Fruit fly (Drosophila melanogaster) whole organism, wandering third instar larva: ENCODE data around the gene BBS8.
A peak's percentile ranks its signal among the peaks of the same experiment; 100 is the strongest.

Experiments
- Abd-B ChIP-seq: fragments of >200 bp; optimal IDR thresholded peaks from 2 replicates; lab custom pipeline; 2017; ENCODE audit warnings: missing biosample characterization, missing genetic modification characterization
- CG32264 ChIP-seq: fragments of 200-800 bp; sonication (Bioruptor generic); optimal IDR thresholded peaks from 2 replicates; lab custom pipeline; 2016; ENCODE audit warnings: missing biosample characterization, missing genetic modification characterization
- CG9705 ChIP-seq: fragments of 200-800 bp; sonication (Bioruptor generic); optimal IDR thresholded peaks from 2 replicates; lab custom pipeline; 2018; ENCODE audit warnings: missing biosample characterization, mild to moderate bottlenecking, missing genetic modification characterization
- Dfd ChIP-seq: fragments of >200 bp; optimal IDR thresholded peaks from 2 replicates; lab custom pipeline; 2017; ENCODE audit warnings: missing biosample characterization, missing genetic modification characterization
- Dif ChIP-seq: fragments of 200-275, 200-300 bp; sonication (Bioruptor generic); optimal IDR thresholded peaks from 2 replicates; lab custom pipeline; 2018; ENCODE audit warnings: missing biosample characterization, missing genetic modification characterization; ENCODE audit not compliant: partially characterized antibody
- HLH106 ChIP-seq: fragments of 200-800 bp; optimal IDR thresholded peaks from 3 replicates; lab custom pipeline; 2019; ENCODE audit warnings: missing biosample characterization, mild to moderate bottlenecking, missing genetic modification characterization, moderate library complexity
- Hnf4 ChIP-seq: fragments of 200-800 bp; sonication (Bioruptor generic); optimal IDR thresholded peaks from 2 replicates; lab custom pipeline; 2016; ENCODE audit warnings: missing biosample characterization, mild to moderate bottlenecking, missing genetic modification characterization
- Hr78 ChIP-seq: fragments of >200 bp; optimal IDR thresholded peaks from 2 replicates; lab custom pipeline; 2017; ENCODE audit warnings: missing biosample characterization, missing genetic modification characterization
- Hr83 ChIP-seq: fragments of 200-300 bp; sonication (Bioruptor generic); optimal IDR thresholded peaks from 2 replicates; lab custom pipeline; 2016; ENCODE audit warnings: missing biosample characterization, mild to moderate bottlenecking, missing genetic modification characterization, moderate library complexity; ENCODE audit not compliant: poor library complexity, severe bottlenecking
- Jra ChIP-seq: sonication (Bioruptor generic); optimal IDR thresholded peaks from 2 replicates; lab custom pipeline; 2016; ENCODE audit warnings: missing biosample characterization, missing genetic modification characterization
- Mio ChIP-seq: sonication (Bioruptor generic); optimal IDR thresholded peaks from 2 replicates; lab custom pipeline; 2016; ENCODE audit warnings: missing biosample characterization, missing genetic modification characterization
- Myc ChIP-seq: fragments of >200 bp; optimal IDR thresholded peaks from 2 replicates; lab custom pipeline; 2017
- N ChIP-seq: fragments of >200 bp; optimal IDR thresholded peaks from 2 replicates; lab custom pipeline; 2018; ENCODE audit warnings: missing biosample characterization, missing external identifiers, missing genetic modification characterization
- OdsH ChIP-seq: fragments of 200-800 bp; sonication (Bioruptor generic); optimal IDR thresholded peaks from 2 replicates; lab custom pipeline; 2016; ENCODE audit warnings: missing biosample characterization, mild to moderate bottlenecking, missing genetic modification characterization
- Sp1 ChIP-seq: fragments of 200-800 bp; sonication (Bioruptor generic); optimal IDR thresholded peaks from 3 replicates; lab custom pipeline; 2019; ENCODE audit warnings: missing biosample characterization, mild to moderate bottlenecking, missing genetic modification characterization, moderate library complexity
- Vsx2 ChIP-seq: fragments of 200-300, 225-300 bp; sonication (Bioruptor generic); optimal IDR thresholded peaks from 2 replicates; lab custom pipeline; 2018; ENCODE audit warnings: missing biosample characterization, missing genetic modification characterization; ENCODE audit not compliant: partially characterized antibody
- brk ChIP-seq: fragments of 200-800 bp; sonication (Bioruptor generic); optimal IDR thresholded peaks from 2 replicates; lab custom pipeline; 2016; ENCODE audit warnings: missing biosample characterization, mild to moderate bottlenecking, missing genetic modification characterization
- dmrt93B ChIP-seq: fragments of 200-800 bp; sonication (Bioruptor generic); optimal IDR thresholded peaks from 2 replicates; lab custom pipeline; 2018; ENCODE audit warnings: missing biosample characterization, mild to moderate bottlenecking, missing genetic modification characterization
- ey ChIP-seq: fragments of 200-800 bp; sonication (Bioruptor generic); optimal IDR thresholded peaks from 2 replicates; lab custom pipeline; 2016; ENCODE audit warnings: missing biosample characterization, missing genetic modification characterization
- foxo ChIP-seq, 2 experiments: fragments of 200-800 bp; sonication (Bioruptor generic); optimal IDR thresholded peaks; 2 replicates in 1 of 2; 3 replicates in 1 of 2; lab custom pipeline; 2016 to 2017; ENCODE audit warnings: missing biosample characterization in 2 of 2, missing genetic modification characterization in 2 of 2
- fru ChIP-seq: fragments of 200-800 bp; sonication (Bioruptor generic); optimal IDR thresholded peaks from 3 replicates; lab custom pipeline; 2016; ENCODE audit warnings: missing biosample characterization, mild to moderate bottlenecking, missing genetic modification characterization
- h ChIP-seq: fragments of 200-800 bp; sonication (Bioruptor generic); optimal IDR thresholded peaks from 3 replicates; lab custom pipeline; 2016; ENCODE audit warnings: missing biosample characterization, mild to moderate bottlenecking, missing genetic modification characterization
- jim ChIP-seq: fragments of 175-275, 200-325 bp; sonication (Bioruptor generic); optimal IDR thresholded peaks from 2 replicates; lab custom pipeline; 2016; ENCODE audit warnings: missing biosample characterization, mild to moderate bottlenecking, missing genetic modification characterization
- lola ChIP-seq: fragments of >200 bp; optimal IDR thresholded peaks from 2 replicates; lab custom pipeline; 2017; ENCODE audit warnings: missing biosample characterization, missing genetic modification characterization
- pan ChIP-seq: fragments of >200 bp; optimal IDR thresholded peaks from 2 replicates; lab custom pipeline; 2017
- psq ChIP-seq: fragments of 200-800 bp; sonication (Bioruptor generic); optimal IDR thresholded peaks from 3 replicates; lab custom pipeline; 2017; ENCODE audit warnings: missing biosample characterization, mild to moderate bottlenecking, missing genetic modification characterization, moderate library complexity
- rgr ChIP-seq: fragments of 200-800 bp; sonication (Bioruptor generic); optimal IDR thresholded peaks from 3 replicates; lab custom pipeline; 2016; ENCODE audit warnings: missing biosample characterization, mild to moderate bottlenecking, missing genetic modification characterization
- sage ChIP-seq: fragments of 200-800 bp; sonication (Bioruptor generic); optimal IDR thresholded peaks from 2 replicates; lab custom pipeline; 2016; ENCODE audit warnings: missing biosample characterization, mild to moderate bottlenecking, missing genetic modification characterization
- sv ChIP-seq: fragments of 200-800 bp; sonication (Bioruptor generic); optimal IDR thresholded peaks from 3 replicates; lab custom pipeline; 2016; ENCODE audit warnings: missing biosample characterization, missing genetic modification characterization
- usp ChIP-seq: fragments of >200 bp; optimal IDR thresholded peaks from 2 replicates; lab custom pipeline; 2017; ENCODE audit warnings: missing biosample characterization, missing genetic modification characterization
- woc ChIP-seq: sonication (Bioruptor generic); optimal IDR thresholded peaks from 2 replicates; lab custom pipeline; 2016; ENCODE audit warnings: missing biosample characterization, mild to moderate bottlenecking, missing genetic modification characterization

Gene BBS8

dm6 chr2L:390509-390908, 32.2 kb upstream of the BBS8 start:
- TF ChIP-seq OdsH (GFP tag; lab: Kevin White, UChicago), result no peak
- no peak for TF ChIP-seq usp (GFP tag; lab: Kevin White, UChicago)
- TF ChIP-seq Dif (GFP tag; lab: Kevin White, UChicago), result no peak
- TF ChIP-seq Hr78, result no peak
- TF ChIP-seq Sp1 (GFP tag; lab: Kevin White, UChicago), result no peak
- TF ChIP-seq foxo (GFP tag; optimal IDR thresholded peaks at IDR 0.05; lab: Kevin White, UChicago), result no peak
- no peak for TF ChIP-seq sage (GFP tag; lab: Kevin White, UChicago)
- TF ChIP-seq HLH106, result no peak
- TF ChIP-seq N (GFP tag; lab: Kevin White, UChicago), result no peak
- TF ChIP-seq dmrt93B (GFP tag; lab: Kevin White, UChicago), result no peak
- TF ChIP-seq Abd-B, result no peak
- TF ChIP-seq lola (GFP tag; lab: Kevin White, UChicago), result no peak
- TF ChIP-seq CG32264, result no peak
- TF ChIP-seq Vsx2 (GFP tag; lab: Kevin White, UChicago), result no peak
- TF ChIP-seq CG9705 (GFP tag; lab: Kevin White, UChicago), result no peak
- no peak for TF ChIP-seq Mio (GFP tag; lab: Kevin White, UChicago)
- no peak for TF ChIP-seq ey (GFP tag; lab: Kevin White, UChicago)

- TF ChIP-seq OdsH (GFP tag; lab: Kevin White, UChicago) (no peak), HLH106 (no peak), brk (no peak), Hr83 (GFP tag; lab: Kevin White, UChicago) (no peak), Mio (GFP tag; lab: Kevin White, UChicago) (no peak), sage (GFP tag; lab: Kevin White, UChicago) (no peak), Dif (GFP tag; lab: Kevin White, UChicago) (no peak), dmrt93B (GFP tag; lab: Kevin White, UChicago) (no peak), rgr (GFP tag; lab: Kevin White, UChicago) (no peak), Jra (GFP tag; lab: Kevin White, UChicago) (no peak), Hnf4 (GFP tag; lab: Kevin White, UChicago) (no peak), Dfd (GFP tag; lab: Kevin White, UChicago) (no peak), Hr78 (no peak), pan (lab: Kevin White, UChicago) (no peak), lola (GFP tag; lab: Kevin White, UChicago) (no peak), sv (GFP tag; lab: Kevin White, UChicago) (no peak), fru (no peak), ey (GFP tag; lab: Kevin White, UChicago) (no peak), psq (GFP tag; lab: Kevin White, UChicago) (no peak), Myc (no peak)
Measured at dm6 chr2L:392529-392928, 30.1 kb upstream of the BBS8 start.

- TF ChIP-seq Hnf4 (GFP tag; lab: Kevin White, UChicago) (no peak), Myc (peak; percentile 13)
- TF ChIP-seq, all 38 proteins: peak for 1
Measured at dm6 chr2L:395366-396117, 27.1 kb upstream of the BBS8 start.

- no peak for TF ChIP-seq CG9705 (GFP tag; lab: Kevin White, UChicago)
- TF ChIP-seq fru, result no peak
Measured at dm6 chr2L:402098-402497, 20.6 kb upstream of the BBS8 start, which contains the start of gene CG4213. Gene CG4213 (minus strand): TSS chr2L:402198.

dm6 chr2L:403627-404575, 18.8 kb upstream of the BBS8 start, which contains the start of gene Polr1B:
Gene Polr1B (plus strand): TSS chr2L:404285.
- TF ChIP-seq h, result no peak
- peak; percentile 70 for TF ChIP-seq woc
- TF ChIP-seq jim (GFP tag; lab: Kevin White, UChicago), result no peak
- peak; percentile 18 for TF ChIP-seq CG9705 (GFP tag; lab: Kevin White, UChicago)
- peak; percentile 74 for TF ChIP-seq Myc
